Worm (Caenorhabditis elegans) whole organism, L1 larva: ENCODE measurements around the gene C50F7.9.

Experiments used
- C04F5.9 ChIP-seq: sonication (generic microtip); optimal IDR thresholded peaks from 2 replicates; lab custom pipeline; 2016; ENCODE audit warnings: missing genetic modification characterization, missing compliant biosample characterization
- C16A3.4 ChIP-seq: fragments of 150-350 bp; optimal IDR thresholded peaks from 2 replicates; lab custom pipeline; 2014; ENCODE audit warnings: missing biosample characterization, missing genetic modification characterization
- C34B4.2 ChIP-seq: sonication (generic microtip); optimal IDR thresholded peaks from 2 replicates; lab custom pipeline; 2017; ENCODE audit warnings: mild to moderate bottlenecking, missing genetic modification characterization, missing compliant biosample characterization
- F16B12.6 ChIP-seq: fragments of 150-350 bp; optimal IDR thresholded peaks from 2 replicates; lab custom pipeline; 2014; ENCODE audit warnings: missing biosample characterization, missing genetic modification characterization
- Y116A8C.19 ChIP-seq: sonication (generic microtip); optimal IDR thresholded peaks from 2 replicates; lab custom pipeline; 2016; ENCODE audit warnings: missing compliant biosample characterization, missing genetic modification characterization, borderline replicate concordance
- aha-1 ChIP-seq: fragments of 150-350 bp; optimal IDR thresholded peaks from 2 replicates; lab custom pipeline; 2014; ENCODE audit warnings: missing biosample characterization, missing genetic modification characterization
- alr-1 ChIP-seq: fragments of 200-800 bp; sonication (Bioruptor generic); optimal IDR thresholded peaks from 2 replicates; lab custom pipeline; 2018; ENCODE audit warnings: borderline replicate concordance, mild to moderate bottlenecking, missing genetic modification characterization, missing compliant biosample characterization
- ama-1 ChIP-seq: fragments of 150-350 bp; optimal IDR thresholded peaks from 2 replicates; lab custom pipeline; 2014
- blmp-1 ChIP-seq: fragments of 150-350 bp; optimal IDR thresholded peaks from 2 replicates; lab custom pipeline; 2014; ENCODE audit warnings: missing biosample characterization, missing genetic modification characterization
- ceh-63 ChIP-seq: fragments of 200-800 bp; sonication (Bioruptor generic); optimal IDR thresholded peaks from 2 replicates; lab custom pipeline; 2018; ENCODE audit warnings: mild to moderate bottlenecking, missing genetic modification characterization, missing compliant biosample characterization
- ceh-90 ChIP-seq: sonication (generic microtip); optimal IDR thresholded peaks from 2 replicates; lab custom pipeline; 2016; ENCODE audit warnings: missing genetic modification characterization, missing compliant biosample characterization
- ces-1 ChIP-seq: fragments of 150-350 bp; optimal IDR thresholded peaks from 2 replicates; lab custom pipeline; 2014; ENCODE audit warnings: missing biosample characterization, missing genetic modification reagents, missing genetic modification characterization
- dpl-1 ChIP-seq, 3 experiments: fragments of 150-350 bp in 2 of 3; sonication (generic microtip) in 1 of 3; optimal IDR thresholded peaks; 2 replicates each; lab custom pipeline; 2014 to 2017; ENCODE audit warnings: missing biosample characterization in 3 of 3, missing genetic modification characterization in 3 of 3, missing genetic modification reagents in 3 of 3
- dsc-1 ChIP-seq: sonication (generic microtip); optimal IDR thresholded peaks from 2 replicates; lab custom pipeline; 2016; ENCODE audit warnings: mild to moderate bottlenecking, missing genetic modification characterization, missing compliant biosample characterization
- efl-1 ChIP-seq, 4 experiments: fragments of 150-350 bp; optimal IDR thresholded peaks in 3 of 4; peaks in 1 of 4; 1 replicate in 1 of 4; 2 replicates in 3 of 4; lab custom pipeline; 2014; ENCODE audit warnings: missing biosample characterization in 2 of 4, missing genetic modification characterization in 2 of 4, missing genetic modification reagents in 2 of 4
- efl-3 ChIP-seq: fragments of 200-800 bp; sonication (Bioruptor generic); optimal IDR thresholded peaks from 2 replicates; lab custom pipeline; 2018; ENCODE audit warnings: mild to moderate bottlenecking, missing genetic modification characterization, missing compliant biosample characterization
- egl-13 ChIP-seq: sonication (generic microtip); optimal IDR thresholded peaks from 2 replicates; lab custom pipeline; 2016; ENCODE audit warnings: missing genotype, missing genetic modification reagents, missing genetic modification characterization, missing compliant biosample characterization
- egl-27 ChIP-seq, 2 experiments: fragments of 150-350 bp in 1 of 2; sonication (generic microtip); optimal IDR thresholded peaks; 3 replicates each; lab custom pipeline; 2017 to 2018; ENCODE audit warnings: missing biosample characterization in 2 of 2, missing genetic modification characterization in 2 of 2, missing genetic modification reagents in 2 of 2
- fkh-8 ChIP-seq: sonication (generic microtip); optimal IDR thresholded peaks from 2 replicates; lab custom pipeline; 2016; ENCODE audit warnings: mild to moderate bottlenecking, missing genetic modification characterization, missing compliant biosample characterization
- hlh-4 ChIP-seq: sonication (generic microtip); optimal IDR thresholded peaks from 2 replicates; lab custom pipeline; 2016; ENCODE audit warnings: mild to moderate bottlenecking, missing genetic modification characterization, missing compliant biosample characterization
- irx-1 ChIP-seq: sonication (generic microtip); optimal IDR thresholded peaks from 2 replicates; lab custom pipeline; 2016; ENCODE audit warnings: missing genetic modification characterization, missing compliant biosample characterization
- jun-1 ChIP-seq: fragments of 150-350 bp; optimal IDR thresholded peaks from 2 replicates; lab custom pipeline; 2014; ENCODE audit warnings: missing biosample characterization, missing genetic modification reagents, missing genetic modification characterization
- lin-15B ChIP-seq: fragments of 150-350 bp; sonication (generic microtip); optimal IDR thresholded peaks from 3 replicates; lab custom pipeline; 2014; ENCODE audit warnings: missing biosample characterization, missing genetic modification characterization
- lir-3 ChIP-seq: sonication (generic microtip); optimal IDR thresholded peaks from 2 replicates; lab custom pipeline; 2016; ENCODE audit warnings: mild to moderate bottlenecking, missing genetic modification characterization, moderate library complexity, missing compliant biosample characterization; ENCODE audit not compliant: poor library complexity
- mab-9 ChIP-seq: fragments of 200-800 bp; sonication (Bioruptor generic); IDR thresholded peaks from 2 replicates; pipeline ENCODE4 v1.3.6; 2022; ENCODE audit warnings: missing genetic modification reagents, missing genetic modification characterization, missing compliant biosample characterization
- mep-1 ChIP-seq: fragments of 150-350 bp; optimal IDR thresholded peaks from 2 replicates; lab custom pipeline; 2014; ENCODE audit warnings: missing biosample characterization, missing genetic modification characterization
- nhr-11 ChIP-seq: fragments of 150-350 bp; optimal IDR thresholded peaks from 2 replicates; lab custom pipeline; 2014; ENCODE audit warnings: missing biosample characterization, missing genetic modification characterization
- nhr-12 ChIP-seq: sonication (generic microtip); optimal IDR thresholded peaks from 2 replicates; lab custom pipeline; 2017; ENCODE audit warnings: missing biosample characterization, missing genetic modification characterization
- nhr-20 ChIP-seq: sonication (generic microtip); optimal IDR thresholded peaks from 2 replicates; lab custom pipeline; 2016; ENCODE audit warnings: mild to moderate bottlenecking, missing genetic modification characterization, missing compliant biosample characterization
- nhr-47 ChIP-seq: sonication (generic microtip); optimal IDR thresholded peaks from 2 replicates; lab custom pipeline; 2016; ENCODE audit warnings: mild to moderate bottlenecking, missing genetic modification characterization, moderate library complexity, missing compliant biosample characterization
- nhr-71 ChIP-seq: sonication (generic microtip); optimal IDR thresholded peaks from 2 replicates; lab custom pipeline; 2016; ENCODE audit warnings: mild to moderate bottlenecking, missing genetic modification characterization, moderate library complexity, missing compliant biosample characterization
- nhr-76 ChIP-seq: sonication (generic microtip); optimal IDR thresholded peaks from 2 replicates; lab custom pipeline; 2017; ENCODE audit warnings: missing biosample characterization, missing genetic modification characterization
- nhr-77 ChIP-seq: fragments of 150-350 bp; optimal IDR thresholded peaks from 2 replicates; lab custom pipeline; 2014; ENCODE audit warnings: missing biosample characterization, missing genetic modification characterization
- nhr-84 ChIP-seq: sonication (generic microtip); optimal IDR thresholded peaks from 2 replicates; lab custom pipeline; 2017; ENCODE audit warnings: missing biosample characterization, missing genetic modification characterization
- nhr-85 ChIP-seq: sonication (generic microtip); peaks from one replicate; lab custom pipeline; 2016; ENCODE audit warnings: missing genetic modification characterization, inconsistent platforms, missing compliant biosample characterization
- nhr-90 ChIP-seq: sonication (generic microtip); optimal IDR thresholded peaks from 2 replicates; lab custom pipeline; 2016; ENCODE audit warnings: mild to moderate bottlenecking, missing genetic modification characterization, missing compliant biosample characterization; ENCODE audit not compliant: poor library complexity
- pqm-1 ChIP-seq: sonication (generic microtip); optimal IDR thresholded peaks from 3 replicates; lab custom pipeline; 2017; ENCODE audit warnings: missing biosample characterization, missing genetic modification characterization
- snu-23 ChIP-seq: sonication (generic microtip); optimal IDR thresholded peaks from 2 replicates; lab custom pipeline; 2016; ENCODE audit warnings: missing genetic modification characterization, missing compliant biosample characterization
- sox-4 ChIP-seq: sonication (generic microtip); optimal IDR thresholded peaks from 2 replicates; lab custom pipeline; 2016; ENCODE audit warnings: missing genetic modification characterization, missing compliant biosample characterization
- swsn-7 ChIP-seq: sonication (generic microtip); optimal IDR thresholded peaks from 2 replicates; lab custom pipeline; 2016; ENCODE audit warnings: missing genetic modification characterization, missing compliant biosample characterization
- tbx-2 ChIP-seq: sonication (generic microtip); optimal IDR thresholded peaks from 2 replicates; lab custom pipeline; 2016; ENCODE audit warnings: missing genetic modification characterization, missing compliant biosample characterization
- tlp-1 ChIP-seq: fragments of 150-350 bp; optimal IDR thresholded peaks from 2 replicates; lab custom pipeline; 2014; ENCODE audit warnings: missing biosample characterization, missing genetic modification characterization
- unc-130 ChIP-seq: fragments of 150-350 bp; optimal IDR thresholded peaks from 2 replicates; lab custom pipeline; 2017; ENCODE audit warnings: missing biosample characterization, missing genetic modification characterization, inconsistent platforms
- unc-30 ChIP-seq: sonication (generic microtip); optimal IDR thresholded peaks from 2 replicates; lab custom pipeline; 2017; ENCODE audit warnings: missing biosample characterization, missing genetic modification characterization
- unc-62 ChIP-seq: fragments of 150-350 bp; optimal IDR thresholded peaks from 2 replicates; lab custom pipeline; 2014; ENCODE audit warnings: missing biosample characterization, missing genetic modification reagents, missing genetic modification characterization
- unc-86 ChIP-seq: sonication (generic microtip); optimal IDR thresholded peaks from 2 replicates; lab custom pipeline; 2016; ENCODE audit warnings: missing genetic modification characterization, missing compliant biosample characterization
- unc-98 ChIP-seq: fragments of 200-800 bp; sonication (Bioruptor generic); IDR thresholded peaks from 2 replicates; pipeline ENCODE4 v1.3.6; 2022; ENCODE audit warnings: missing genetic modification characterization, missing compliant biosample characterization
- vab-15 ChIP-seq: sonication (generic microtip); optimal IDR thresholded peaks from 2 replicates; lab custom pipeline; 2017; ENCODE audit warnings: missing genotype, mild to moderate bottlenecking, missing genetic modification characterization, missing compliant biosample characterization
- ztf-11 ChIP-seq, 2 experiments: sonication (generic microtip); optimal IDR thresholded peaks; 2 replicates each; lab custom pipeline; 2016 to 2017; ENCODE audit warnings: missing genetic modification characterization in 2 of 2, missing biosample characterization in 1 of 2, missing compliant biosample characterization in 1 of 2
- ztf-4 ChIP-seq: fragments of 150-350 bp; optimal IDR thresholded peaks from 2 replicates; lab custom pipeline; 2014; ENCODE audit warnings: missing biosample characterization, missing genetic modification characterization

Gene C50F7.9

DNA sequence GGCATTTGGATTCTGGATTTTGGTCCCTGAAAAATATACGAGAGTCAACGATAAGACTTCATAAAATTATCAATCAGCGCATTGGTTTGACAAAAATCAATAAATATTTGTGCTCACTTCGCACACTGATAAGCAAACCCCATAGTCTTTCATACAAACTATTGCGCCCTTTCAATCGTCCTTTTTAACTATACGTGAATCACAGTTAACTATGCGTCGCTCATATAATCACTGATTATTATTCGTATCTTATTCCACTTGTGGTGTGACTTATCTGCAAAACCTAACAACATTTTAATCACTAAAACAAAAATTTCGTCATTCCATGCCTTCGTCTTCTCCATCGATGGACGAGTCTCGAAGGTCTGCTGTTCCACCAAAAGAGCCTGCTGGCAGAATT is 21.0 kb downstream of the C50F7.9 start, which contains the start of gene nhr-8 (continued):
- TF ChIP-seq ztf-4 (tag; lab: Kevin White, UChicago) (no peak), efl-1 (optimal IDR thresholded peaks at IDR 0.05; lab: Kevin White, UChicago) (no peak), efl-1 (GFP tag; optimal IDR thresholded peaks at IDR 0.05 in 1 of 2; lab: Kevin White, UChicago) (peak in 1 of 2 experiments; percentile 36), unc-30 (tag; lab: Kevin White, UChicago) (no peak), pqm-1 (peak; percentile 33), C04F5.9 (tag; lab: Kevin White, UChicago) (no peak), nhr-20 (peak; percentile 5), nhr-12 (tag; lab: Kevin White, UChicago) (no peak), nhr-85 (tag; lab: Kevin White, UChicago) (peak; percentile 14), lin-15B (tag; lab: Kevin White, UChicago) (no peak), unc-98 (no peak), F16B12.6 (tag; lab: Kevin White, UChicago) (no peak), nhr-11 (tag; lab: Kevin White, UChicago) (no peak), ztf-11 (tag; optimal IDR thresholded peaks at IDR 0.05; lab: Kevin White, UChicago) (no peak), mab-9 (GFP tag; lab: Robert Waterston, UW) (no peak), aha-1 (tag; lab: Kevin White, UChicago) (no peak), swsn-7 (tag; lab: Kevin White, UChicago) (no peak), C16A3.4 (tag; lab: Kevin White, UChicago) (no peak), nhr-71 (peak; percentile 23), C34B4.2 (no peak)

DNA sequence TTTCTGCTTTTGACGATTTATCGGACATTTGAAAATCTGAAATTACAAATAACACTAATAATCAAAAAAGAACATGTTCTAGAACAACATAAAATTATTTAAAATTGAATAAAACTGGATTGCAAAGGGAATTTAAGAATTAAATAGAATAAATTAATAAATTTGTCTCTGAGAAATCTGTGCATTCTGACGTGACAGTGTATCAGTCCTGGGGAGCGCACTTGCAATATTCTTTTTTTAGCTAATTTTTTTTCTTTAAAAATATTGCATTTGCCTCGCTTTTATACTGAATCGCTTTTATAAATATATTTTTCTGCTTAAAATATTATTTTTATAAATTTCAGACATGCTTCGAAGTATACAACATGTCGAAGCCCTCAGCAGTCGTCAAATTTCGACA is 22.2 kb downstream of the C50F7.9 start, which contains the start of the genes mrpl-1, emc-6 and mrps-24:
Gene mrpl-1 (minus strand): TSS at position 1 of the 400 bp plus-strand sequence.
Gene emc-6 (minus strand): TSS at position 36 of the 400 bp plus-strand sequence.
Gene mrps-24 (plus strand): TSS at position 345 of the 400 bp plus-strand sequence.
- TF ChIP-seq fkh-8 (tag; lab: Kevin White, UChicago), result peak; percentile 18
- TF ChIP-seq nhr-20, result peak; percentile 59
- TF ChIP-seq nhr-77, result no peak
- peak; percentile 50 for TF ChIP-seq blmp-1 (tag; lab: Kevin White, UChicago)
- TF ChIP-seq nhr-84 (tag; lab: Kevin White, UChicago), result no peak
- peak; percentile 36 for TF ChIP-seq unc-86
- TF ChIP-seq snu-23 (GFP tag; lab: Kevin White, UChicago), result peak; percentile 73
- TF ChIP-seq aha-1 (tag; lab: Kevin White, UChicago), result no peak
- no peak for TF ChIP-seq sox-4 (tag; lab: Kevin White, UChicago)
- TF ChIP-seq ceh-90 (tag; lab: Kevin White, UChicago), result no peak
- TF ChIP-seq nhr-85 (tag; lab: Kevin White, UChicago), result no peak
- TF ChIP-seq efl-3 (GFP tag; lab: Kevin White, UChicago), result no peak
- no peak for TF ChIP-seq alr-1 (tag; lab: Kevin White, UChicago)
- TF ChIP-seq C04F5.9 (tag; lab: Kevin White, UChicago), result no peak
- peak; percentile 57 to 80 (median 65) for TF ChIP-seq dpl-1 (GFP tag; optimal IDR thresholded peaks at IDR 0.05; lab: Kevin White, UChicago)
- peak; percentile 91 for TF ChIP-seq mep-1 (tag; lab: Kevin White, UChicago)
- TF ChIP-seq ceh-63 (GFP tag; lab: Kevin White, UChicago), result no peak
- TF ChIP-seq dsc-1 (tag; lab: Kevin White, UChicago), result peak; percentile 28
- peak; percentile 56 for TF ChIP-seq nhr-90
- no peak for TF ChIP-seq unc-62
- TF ChIP-seq egl-27 (tag; optimal IDR thresholded peaks at IDR 0.05; lab: Kevin White, UChicago), result no peak
- no peak for TF ChIP-seq hlh-4 (tag; lab: Kevin White, UChicago)
- no peak for TF ChIP-seq vab-15 (tag; lab: Kevin White, UChicago)
- TF ChIP-seq unc-30 (tag; lab: Kevin White, UChicago), result no peak
- peak; percentile 82 for TF ChIP-seq C16A3.4 (tag; lab: Kevin White, UChicago)
- TF ChIP-seq egl-13 (tag; lab: Kevin White, UChicago), result peak; percentile 35
- no peak for TF ChIP-seq tlp-1
- TF ChIP-seq nhr-71, result peak; percentile 76
- TF ChIP-seq nhr-76 (tag; lab: Kevin White, UChicago), result no peak
- no peak for TF ChIP-seq jun-1 (tag; lab: Kevin White, UChicago)
- TF ChIP-seq tbx-2 (tag; lab: Kevin White, UChicago), result peak; percentile 56
- no peak for TF ChIP-seq irx-1
- TF ChIP-seq C34B4.2, result no peak
- no peak for TF ChIP-seq ama-1
- TF ChIP-seq nhr-11 (tag; lab: Kevin White, UChicago), result no peak
- peak; percentile 44 for TF ChIP-seq unc-130
- peak; percentile 35 for TF ChIP-seq lir-3 (tag; lab: Kevin White, UChicago)
- peak; percentile 68 for TF ChIP-seq swsn-7 (tag; lab: Kevin White, UChicago)
- no peak for TF ChIP-seq ztf-4 (tag; lab: Kevin White, UChicago)
- peak; percentile 74 for TF ChIP-seq lin-15B (tag; lab: Kevin White, UChicago)
- TF ChIP-seq ces-1 (GFP tag; lab: Kevin White, UChicago), result no peak
- TF ChIP-seq unc-98, result no peak
- no peak for TF ChIP-seq nhr-47
- no peak for TF ChIP-seq Y116A8C.19 (tag; lab: Kevin White, UChicago)
